Fruit fly (Drosophila melanogaster) whole organism, embryonic: ENCODE measurements around the gene CG11095.

Experiments
- Abd-B ChIP-seq: fragments of 200-800 bp; sonication (Bioruptor generic); optimal IDR thresholded peaks from 2 replicates; lab custom pipeline; 2018; ENCODE audit warnings: missing biosample characterization, mild to moderate bottlenecking, missing genetic modification characterization, moderate library complexity
- Antp ChIP-seq: fragments of 200-800 bp; sonication (Bioruptor generic); optimal IDR thresholded peaks from 3 replicates; lab custom pipeline; 2016; ENCODE audit warnings: missing biosample characterization, missing genetic modification characterization
- Bdp1 ChIP-seq: fragments of 200-800 bp; sonication (Bioruptor generic); optimal IDR thresholded peaks from 3 replicates; lab custom pipeline; 2016; ENCODE audit warnings: missing biosample characterization, missing genetic modification characterization
- BtbVII ChIP-seq: fragments of 200-800 bp; sonication (Bioruptor generic); optimal IDR thresholded peaks from 3 replicates; lab custom pipeline; 2017; ENCODE audit warnings: missing biosample characterization, mild to moderate bottlenecking, missing genetic modification characterization
- CG1024 ChIP-seq: fragments of 200-800 bp; sonication (Bioruptor generic); IDR thresholded peaks from 2 replicates; pipeline ENCODE4 v1.3.6; 2022; ENCODE audit warnings: missing biosample characterization, missing genetic modification characterization
- CG10366 ChIP-seq: fragments of 200-800 bp; sonication (Bioruptor generic); IDR thresholded peaks from 2 replicates; pipeline ENCODE4 v1.3.6; 2022; ENCODE audit warnings: missing biosample characterization, missing genetic modification characterization
- CG11695 ChIP-seq: fragments of 200-800 bp; sonication (Bioruptor generic); IDR thresholded peaks from 3 replicates; pipeline ENCODE4 v1.3.6; 2022; ENCODE audit warnings: missing biosample characterization, missing genetic modification characterization
- CG11723 ChIP-seq: fragments of 200-800 bp; sonication (Bioruptor generic); optimal IDR thresholded peaks from 2 replicates; lab custom pipeline; 2017; ENCODE audit warnings: missing biosample characterization, mild to moderate bottlenecking, missing genetic modification characterization
- CG12236 ChIP-seq: fragments of 200-800 bp; sonication (Bioruptor generic); optimal IDR thresholded peaks from 2 replicates; lab custom pipeline; 2016; ENCODE audit warnings: missing biosample characterization, missing genetic modification characterization
- CG12769 ChIP-seq: fragments of 200-800 bp; sonication (Bioruptor generic); optimal IDR thresholded peaks from 2 replicates; lab custom pipeline; 2019; ENCODE audit warnings: missing biosample characterization, mild to moderate bottlenecking, missing genetic modification characterization, moderate library complexity
- CG14860 ChIP-seq: fragments of 200-800 bp; sonication (Bioruptor generic); IDR thresholded peaks from 3 replicates; pipeline ENCODE4 v1.3.6; 2022; ENCODE audit warnings: missing biosample characterization, missing genetic modification characterization; ENCODE audit not compliant: partially characterized antibody
- CG15011 ChIP-seq: fragments of 200-800 bp; sonication (Bioruptor generic); optimal IDR thresholded peaks from 3 replicates; lab custom pipeline; 2018; ENCODE audit warnings: missing biosample characterization, mild to moderate bottlenecking, missing genetic modification characterization
- CG1647 ChIP-seq: fragments of 200-800 bp; sonication (Bioruptor generic); optimal IDR thresholded peaks from 3 replicates; lab custom pipeline; 2016; ENCODE audit warnings: missing biosample characterization, missing genetic modification characterization
- CG1792 ChIP-seq: fragments of 200-800 bp; sonication (Bioruptor generic); optimal IDR thresholded peaks from 2 replicates; lab custom pipeline; 2016; ENCODE audit warnings: missing biosample characterization, missing genetic modification characterization
- CG18619 ChIP-seq: fragments of 200-800 bp; sonication (Bioruptor generic); optimal IDR thresholded peaks from 3 replicates; lab custom pipeline; 2017; ENCODE audit warnings: missing biosample characterization, mild to moderate bottlenecking, missing genetic modification characterization
- CG30403 ChIP-seq: fragments of 200-800 bp; sonication (Bioruptor generic); optimal IDR thresholded peaks from 3 replicates; lab custom pipeline; 2016; ENCODE audit warnings: missing biosample characterization, missing genetic modification characterization
- CG4404 ChIP-seq: fragments of 200-800 bp; sonication (Bioruptor generic); IDR thresholded peaks from 2 replicates; pipeline ENCODE4 v1.3.6; 2022; ENCODE audit warnings: missing biosample characterization, missing genetic modification characterization
- CG4424 ChIP-seq: fragments of 200-800 bp; sonication (Bioruptor generic); optimal IDR thresholded peaks from 3 replicates; lab custom pipeline; 2016; ENCODE audit warnings: missing biosample characterization, missing genetic modification characterization
- CG5245 ChIP-seq: fragments of 200-800 bp; sonication (Bioruptor generic); optimal IDR thresholded peaks from 3 replicates; lab custom pipeline; 2016; ENCODE audit warnings: missing biosample characterization, missing genetic modification characterization
- CG6654 ChIP-seq: fragments of 200-800 bp; sonication (Bioruptor generic); optimal IDR thresholded peaks from 2 replicates; lab custom pipeline; 2017; ENCODE audit warnings: missing biosample characterization, mild to moderate bottlenecking, missing genetic modification characterization
- CG6854 ChIP-seq: fragments of 200-800 bp; sonication (Bioruptor generic); optimal IDR thresholded peaks from 3 replicates; lab custom pipeline; 2017; ENCODE audit warnings: missing biosample characterization, mild to moderate bottlenecking, missing genetic modification characterization
- CG7556 ChIP-seq: fragments of 200-800 bp; sonication (Bioruptor generic); optimal IDR thresholded peaks from 2 replicates; lab custom pipeline; 2017; ENCODE audit warnings: missing biosample characterization, mild to moderate bottlenecking, missing genetic modification characterization
- CG9437 ChIP-seq: fragments of 200-800 bp; sonication (Bioruptor generic); optimal IDR thresholded peaks from 2 replicates; lab custom pipeline; 2018; ENCODE audit warnings: missing biosample characterization, mild to moderate bottlenecking, missing genetic modification characterization
- CHES-1-like ChIP-seq: fragments of 200-800 bp; sonication (Bioruptor generic); optimal IDR thresholded peaks from 2 replicates; lab custom pipeline; 2016; ENCODE audit warnings: missing biosample characterization, missing genetic modification characterization
- Dp ChIP-seq: fragments of 200-800 bp; sonication (Bioruptor generic); optimal IDR thresholded peaks from 2 replicates; lab custom pipeline; 2018; ENCODE audit warnings: missing biosample characterization, mild to moderate bottlenecking, missing genetic modification characterization, moderate library complexity
- E2f2 ChIP-seq: fragments of 200-800 bp; sonication (Bioruptor generic); IDR thresholded peaks from 2 replicates; pipeline ENCODE4 v1.3.6; 2022; ENCODE audit warnings: missing biosample characterization, missing genetic modification characterization
- Gug ChIP-seq: fragments of 200-800 bp; sonication (Bioruptor generic); IDR thresholded peaks from 4 replicates; pipeline ENCODE4 v1.3.6; 2022; ENCODE audit warnings: missing biosample characterization, missing genetic modification characterization
- Hsf ChIP-seq: fragments of 200-800 bp; sonication (Bioruptor generic); optimal IDR thresholded peaks from 3 replicates; lab custom pipeline; 2016; ENCODE audit warnings: missing biosample characterization, missing genetic modification characterization
- Myb ChIP-seq: fragments of 200-800 bp; sonication (Bioruptor generic); optimal IDR thresholded peaks from 2 replicates; lab custom pipeline; 2016; ENCODE audit warnings: missing biosample characterization, missing genetic modification characterization
- Nf-YB ChIP-seq: fragments of 200-800 bp; sonication (Bioruptor generic); optimal IDR thresholded peaks from 3 replicates; lab custom pipeline; 2019; ENCODE audit warnings: missing biosample characterization, mild to moderate bottlenecking, missing genetic modification characterization, moderate library complexity
- PHDP ChIP-seq: fragments of 200-800 bp; sonication (Bioruptor generic); optimal IDR thresholded peaks from 3 replicates; lab custom pipeline; 2018; ENCODE audit warnings: missing biosample characterization, mild to moderate bottlenecking, missing genetic modification characterization, moderate library complexity
- Usf ChIP-seq: fragments of 200-800 bp; sonication (Bioruptor generic); optimal IDR thresholded peaks from 2 replicates; lab custom pipeline; 2017; ENCODE audit warnings: missing genotype, missing biosample characterization, missing genetic modification characterization
- ara ChIP-seq: fragments of 200-800 bp; sonication (Bioruptor generic); IDR thresholded peaks from 2 replicates; pipeline ENCODE4 v1.3.6; 2022; ENCODE audit warnings: missing biosample characterization, missing genetic modification characterization
- chif ChIP-seq, 2 experiments: fragments of 200-800 bp; sonication (Bioruptor generic); optimal IDR thresholded peaks; 3 replicates each; lab custom pipeline; 2016; ENCODE audit warnings: missing biosample characterization in 2 of 2, missing genetic modification characterization in 2 of 2
- dpn ChIP-seq, 2 experiments: fragments of 200-800 bp; sonication (Bioruptor generic); optimal IDR thresholded peaks; 3 replicates each; lab custom pipeline; 2016; ENCODE audit warnings: missing biosample characterization in 2 of 2, missing genetic modification characterization in 2 of 2
- eyg ChIP-seq: fragments of 200-800 bp; sonication (Bioruptor generic); optimal IDR thresholded peaks from 3 replicates; lab custom pipeline; 2016; ENCODE audit warnings: missing biosample characterization, missing genetic modification characterization
- fd3F ChIP-seq: fragments of 200-800 bp; sonication (Bioruptor generic); optimal IDR thresholded peaks from 2 replicates; lab custom pipeline; 2018; ENCODE audit warnings: missing biosample characterization, mild to moderate bottlenecking, missing genetic modification characterization, moderate library complexity
- gsb-n ChIP-seq: fragments of 200-800 bp; sonication (Bioruptor generic); optimal IDR thresholded peaks from 3 replicates; lab custom pipeline; 2018; ENCODE audit warnings: missing biosample characterization, mild to moderate bottlenecking, missing genetic modification characterization
- kah ChIP-seq: fragments of 200-800 bp; sonication (Bioruptor generic); optimal IDR thresholded peaks from 2 replicates; lab custom pipeline; 2018; ENCODE audit warnings: missing biosample characterization, mild to moderate bottlenecking, missing genetic modification characterization
- mam ChIP-seq: fragments of 200-800 bp; sonication (Bioruptor generic); optimal IDR thresholded peaks from 3 replicates; lab custom pipeline; 2016; ENCODE audit warnings: missing biosample characterization, missing genetic modification characterization
- onecut ChIP-seq: fragments of 200-800 bp; sonication (Bioruptor generic); IDR thresholded peaks from 2 replicates; pipeline ENCODE4 v1.3.6; 2022; ENCODE audit warnings: missing biosample characterization, missing genetic modification characterization
- pnt ChIP-seq: fragments of 200-800 bp; sonication (Bioruptor generic); optimal IDR thresholded peaks from 3 replicates; lab custom pipeline; 2016; ENCODE audit warnings: missing biosample characterization, missing genetic modification characterization
- pum ChIP-seq: fragments of 200-800 bp; sonication (Bioruptor generic); optimal IDR thresholded peaks from 2 replicates; lab custom pipeline; 2016; ENCODE audit warnings: missing biosample characterization, missing genetic modification characterization
- rib ChIP-seq: fragments of 200-800 bp; sonication (Bioruptor generic); IDR thresholded peaks from 2 replicates; pipeline ENCODE4 v1.3.6; 2022; ENCODE audit warnings: missing biosample characterization, missing genetic modification characterization
- run ChIP-seq: fragments of 200-800 bp; sonication (Bioruptor generic); optimal IDR thresholded peaks from 3 replicates; lab custom pipeline; 2018; ENCODE audit warnings: missing biosample characterization, mild to moderate bottlenecking, missing genetic modification characterization
- salm ChIP-seq: fragments of 200-800 bp; sonication (Bioruptor generic); optimal IDR thresholded peaks from 2 replicates; lab custom pipeline; 2018; ENCODE audit warnings: missing biosample characterization, mild to moderate bottlenecking, missing genetic modification characterization
- schlank ChIP-seq: fragments of 200-800 bp; sonication (Bioruptor generic); optimal IDR thresholded peaks from 2 replicates; lab custom pipeline; 2018; ENCODE audit warnings: missing biosample characterization, mild to moderate bottlenecking, missing genetic modification characterization
- sens-2 ChIP-seq: fragments of 200-800 bp; sonication (Bioruptor generic); IDR thresholded peaks from 2 replicates; pipeline ENCODE4 v1.3.6; 2022; ENCODE audit warnings: missing biosample characterization, missing genetic modification characterization
- sob ChIP-seq: fragments of 200-800 bp; sonication (Bioruptor generic); IDR thresholded peaks from 2 replicates; pipeline ENCODE4 v1.3.6; 2022; ENCODE audit warnings: missing biosample characterization, missing genetic modification characterization
- tna ChIP-seq: fragments of 200-800 bp; sonication (Bioruptor generic); IDR thresholded peaks from 2 replicates; pipeline ENCODE4 v1.3.6; 2022; ENCODE audit warnings: missing biosample characterization, missing genetic modification characterization; ENCODE audit not compliant: partially characterized antibody

Gene CG11095

DNA sequence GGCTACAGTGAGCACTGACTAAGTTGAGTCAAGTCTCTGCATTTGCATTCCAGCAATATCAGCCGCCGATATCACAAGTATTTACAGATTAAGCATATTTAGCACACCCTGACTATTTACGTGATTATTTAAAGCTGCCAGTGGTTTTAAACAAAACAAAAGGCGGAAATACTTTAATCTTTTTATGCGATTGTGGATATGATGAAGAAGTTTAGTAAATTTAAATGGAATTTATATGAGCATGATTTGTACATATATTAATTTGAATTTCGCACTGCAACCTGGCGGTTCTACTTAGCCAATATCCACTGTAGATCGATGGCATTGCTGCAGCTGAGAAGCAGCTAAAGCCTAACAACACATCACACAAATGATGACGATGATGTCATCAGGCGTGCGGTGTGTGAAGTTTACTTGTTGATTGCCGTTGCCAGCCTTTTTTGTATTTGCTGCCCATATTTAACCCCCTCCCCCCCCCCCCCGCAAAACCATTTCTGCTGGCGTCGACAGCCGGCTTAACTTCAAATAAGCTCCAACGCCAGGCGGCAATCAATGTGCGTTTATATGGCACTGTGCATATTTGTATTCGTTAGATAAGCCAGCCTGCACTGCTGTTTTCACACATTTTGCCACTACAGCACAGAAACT, 4.2 kb downstream of the CG11095 start (continued):
- TF ChIP-seq Dp (GFP tag; lab: Kevin White, UChicago) (no peak), E2f2 (GFP tag; lab: Robert Waterston, UW) (0 out of 2 replicates have a peak, but pooled peaks have one; percentile 17), kah (GFP tag; lab: Kevin White, UChicago) (peak; percentile 20), CG4424 (GFP tag; lab: Kevin White, UChicago) (peak; percentile 70), CG11723 (peak; percentile 48), CG4404 (GFP tag; lab: Robert Waterston, UW) (peak; percentile 33; the same call in 1 of the 2 replicates), onecut (peak; percentile 32; the same call in 1 of the 2 replicates), CG18619 (GFP tag; lab: Kevin White, UChicago) (peak; percentile 56), CG5245 (GFP tag; lab: Kevin White, UChicago) (peak; percentile 40), CG11695 (peak; percentile 58; the same call in 2 of the 3 replicates), pnt (peak; percentile 54), CG12769 (tag; lab: Kevin White, UChicago) (peak; percentile 57), CG14860 (GFP tag; lab: Robert Waterston, UW) (no peak), Hsf (GFP tag; lab: Kevin White, UChicago) (peak; percentile 55), chif (GFP tag; optimal IDR thresholded peaks at IDR 0.05; lab: Kevin White, UChicago) (peak in 1 of 2 experiments; percentile 36), CG1647 (GFP tag; lab: Kevin White, UChicago) (peak; percentile 27), CG12236 (peak; percentile 25), sob (GFP tag; lab: Robert Waterston, UW) (0 out of 2 replicates have a peak, but pooled peaks have one; percentile 37), Usf (GFP tag; lab: Kevin White, UChicago) (peak; percentile 38), sens-2 (GFP tag; lab: Robert Waterston, UW) (no peak), Gug (GFP tag; lab: Robert Waterston, UW) (0 out of 4 replicates have a peak, but pooled peaks have one; percentile 43), CG1024 (GFP tag; lab: Robert Waterston, UW) (no peak), CG15011 (GFP tag; lab: Kevin White, UChicago) (peak; percentile 38), CHES-1-like (peak; percentile 38), CG1792 (GFP tag; lab: Kevin White, UChicago) (peak; percentile 38), Antp (GFP tag; lab: Kevin White, UChicago) (peak; percentile 62), CG6854 (GFP tag; lab: Kevin White, UChicago) (peak; percentile 9), CG7556 (GFP tag; lab: Kevin White, UChicago) (peak; percentile 69), ara (GFP tag; lab: Robert Waterston, UW) (no peak), gsb-n (tag; lab: Kevin White, UChicago) (no peak), salm (peak; percentile 37), tna (GFP tag; lab: Robert Waterston, UW) (no peak), pum (GFP tag; lab: Kevin White, UChicago) (peak; percentile 44), fd3F (GFP tag; lab: Kevin White, UChicago) (peak; percentile 46), PHDP (tag; lab: Kevin White, UChicago) (peak; percentile 59), mam (GFP tag; lab: Kevin White, UChicago) (peak; percentile 79), Myb (GFP tag; lab: Kevin White, UChicago) (no peak), Bdp1 (GFP tag; lab: Kevin White, UChicago) (no peak), CG10366 (GFP tag; lab: Robert Waterston, UW) (no peak; the same call in 1 of the 2 replicates), Nf-YB (GFP tag; lab: Kevin White, UChicago) (peak; percentile 14), CG9437 (GFP tag; lab: Kevin White, UChicago) (peak; percentile 49), eyg (GFP tag; lab: Kevin White, UChicago) (peak; percentile 30), BtbVII (GFP tag; lab: Kevin White, UChicago) (peak; percentile 51), CG6654 (peak; percentile 32), run (tag; lab: Kevin White, UChicago) (peak; percentile 42), CG30403 (GFP tag; lab: Kevin White, UChicago) (peak; percentile 65), schlank (no peak), rib (peak; percentile 39; the same call in 1 of the 2 replicates), dpn (GFP tag; optimal IDR thresholded peaks at IDR 0.05; lab: Kevin White, UChicago) (peak; percentile 55 to 70), Abd-B (peak; percentile 43)
